Fruit fly (Drosophila melanogaster) whole organism, adult: ENCODE data around the gene Elp1.

Experiments used
- CG1620 ChIP-seq: fragments of 200-800 bp; sonication (Bioruptor generic); optimal IDR thresholded peaks from 2 replicates; lab custom pipeline; 2016; ENCODE audit warnings: missing biosample characterization, missing genetic modification characterization
- CG7045 ChIP-seq: fragments of 200-800 bp; sonication (Bioruptor generic); optimal IDR thresholded peaks from 2 replicates; lab custom pipeline; 2017; ENCODE audit warnings: missing biosample characterization, mild to moderate bottlenecking, missing genetic modification characterization
- CG7101 ChIP-seq: fragments of 200-800 bp; sonication (Bioruptor generic); optimal IDR thresholded peaks from 2 replicates; lab custom pipeline; 2018; ENCODE audit warnings: missing biosample characterization, mild to moderate bottlenecking, missing genetic modification characterization, moderate library complexity
- Hr96 ChIP-seq: fragments of 200-800 bp; sonication (Bioruptor generic); optimal IDR thresholded peaks from 2 replicates; lab custom pipeline; 2016; ENCODE audit warnings: missing biosample characterization, missing genetic modification characterization
- bab1 ChIP-seq: fragments of 200-800 bp; sonication (Bioruptor generic); optimal IDR thresholded peaks from 3 replicates; lab custom pipeline; 2019; ENCODE audit warnings: missing biosample characterization, mild to moderate bottlenecking, missing genetic modification characterization, moderate library complexity
- cic ChIP-seq: fragments of 200-800 bp; sonication (Bioruptor generic); optimal IDR thresholded peaks from 2 replicates; lab custom pipeline; 2017; ENCODE audit warnings: missing biosample characterization, mild to moderate bottlenecking, missing genetic modification characterization, moderate library complexity

DNA sequence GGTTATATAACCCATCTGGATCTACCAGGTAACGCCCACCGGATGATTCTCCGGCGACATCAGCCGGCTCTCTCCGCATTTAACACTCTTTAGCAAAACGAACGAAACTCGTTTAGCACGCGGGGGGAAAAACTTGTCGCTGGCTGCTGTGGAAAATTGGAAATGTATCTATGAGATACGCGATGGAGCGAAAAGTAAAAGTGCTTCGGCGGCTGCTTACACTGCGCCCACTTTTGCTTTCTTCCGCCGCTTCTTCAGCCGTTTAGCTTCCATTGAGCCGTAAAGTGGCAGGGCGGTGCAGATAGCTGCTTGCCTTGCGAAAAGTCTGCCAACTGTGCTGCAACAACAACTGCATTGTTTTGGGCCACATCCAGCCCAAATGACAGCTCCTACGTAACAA lies 10.4 kb downstream of the Elp1 start:
- no peak for TF ChIP-seq CG7101 (tag; lab: Kevin White, UChicago)
- TF ChIP-seq cic (GFP tag; lab: Kevin White, UChicago), result no peak
- no peak for TF ChIP-seq CG1620 (GFP tag; lab: Kevin White, UChicago)
- TF ChIP-seq Hr96, result no peak
- TF ChIP-seq bab1 (GFP tag; lab: Kevin White, UChicago), result no peak
- no peak for TF ChIP-seq CG7045 (GFP tag; lab: Kevin White, UChicago)
